Fruit fly (Drosophila melanogaster): Measurements from ENCODE around the gene CG14043.

CG14043 gene

dm6 chr2L:4999389-5000032, 28.0 kb downstream of the CG14043 start:
- peak; percentile 75 for TF ChIP-seq noc (tag; optimal IDR thresholded peaks at IDR 0.05)

- peak; percentile 87 for TF ChIP-seq noc (tag; optimal IDR thresholded peaks at IDR 0.05)
These were observed 28.9 kb downstream of the CG14043 start for dm6 chr2L:5000287-5000871.

- TF ChIP-seq noc (tag; optimal IDR thresholded peaks at IDR 0.05) = no peak
These were observed 29.5 kb downstream of the CG14043 start for dm6 chr2L:5000919-5001581.

dm6 chr2L:5001582-5001929, 30.1 kb downstream of the CG14043 start:
- no peak for TF ChIP-seq noc (tag; optimal IDR thresholded peaks at IDR 0.05)

dm6 chr2L:5002031-5002430, 30.5 kb downstream of the CG14043 start:
- TF ChIP-seq noc (tag; optimal IDR thresholded peaks at IDR 0.05) = no peak

dm6 chr2L:5002711-5003402, 31.4 kb downstream of the CG14043 start:
- no peak for TF ChIP-seq noc (tag; optimal IDR thresholded peaks at IDR 0.05)

- TF ChIP-seq noc (tag; optimal IDR thresholded peaks at IDR 0.05) = no peak
These were observed 32.4 kb downstream of the CG14043 start for dm6 chr2L:5003670-5004453.

- TF ChIP-seq noc (tag; optimal IDR thresholded peaks at IDR 0.05) = peak; percentile 87
These were observed 33.4 kb downstream of the CG14043 start for dm6 chr2L:5004677-5005463.

- TF ChIP-seq noc (tag; optimal IDR thresholded peaks at IDR 0.05) = no peak
These were observed 33.9 kb downstream of the CG14043 start for dm6 chr2L:5005464-5005764.

- TF ChIP-seq noc (tag; optimal IDR thresholded peaks at IDR 0.05) = no peak
These were observed 34.8 kb downstream of the CG14043 start for dm6 chr2L:5006323-5006722.

dm6 chr2L:5007256-5007655, 35.8 kb downstream of the CG14043 start:
- TF ChIP-seq noc (tag; optimal IDR thresholded peaks at IDR 0.05) = peak; percentile 81

- peak; percentile 42 for TF ChIP-seq noc (tag; optimal IDR thresholded peaks at IDR 0.05)
These were observed 38.0 kb downstream of the CG14043 start, which contains the start of gene Rtnl1 for dm6 chr2L:5009306-5010030. TSS of gene Rtnl1 (minus strand) at chr2L:5009720.

dm6 chr2L:5010784-5011260, 39.3 kb downstream of the CG14043 start, which contains the start of the genes CG31917, Tfb5 and SelT:
TSS of gene CG31917 (minus strand) at chr2L:5010834.
TSS of gene Tfb5 (minus strand) at chr2L:5010834.
TSS of gene SelT (plus strand) at chr2L:5010922.
- TF ChIP-seq noc (tag; optimal IDR thresholded peaks at IDR 0.05) = peak; percentile 78

dm6 chr2L:5020479-5020878, 49.0 kb downstream of the CG14043 start:
- no peak for TF ChIP-seq noc (tag; optimal IDR thresholded peaks at IDR 0.05)

Data from whole organism, larva.